Worm (Caenorhabditis elegans): ENCODE data around the gene tmed-1.

DNA sequence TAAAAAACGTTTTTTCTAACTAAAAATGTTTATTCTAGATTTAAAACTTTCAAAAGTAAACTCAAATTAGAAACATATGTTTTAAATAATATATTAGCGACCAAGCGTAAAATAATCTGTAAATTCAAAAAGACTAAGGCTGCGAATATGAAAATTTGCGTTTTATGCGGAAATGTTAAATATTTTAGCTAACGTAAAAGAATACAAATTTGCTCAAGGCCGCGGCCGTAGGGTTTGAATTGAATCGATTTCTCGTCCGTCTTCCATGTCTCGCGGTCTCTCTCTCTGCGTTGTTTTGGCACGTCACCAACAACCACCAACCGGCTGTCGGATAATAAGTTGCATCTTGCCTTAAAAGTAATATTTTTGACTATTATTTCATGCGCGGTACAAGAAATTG, 15.9 kb upstream of the tmed-1 start, which contains the start of gene F11A10.5:
- no peak for TF ChIP-seq W03F9.2 (tag; optimal IDR thresholded peaks at IDR 0.05)
- no peak for TF ChIP-seq dao-5 (tag; optimal IDR thresholded peaks at IDR 0.05)
